Worm (Caenorhabditis elegans) whole organism, midembryonic: Measurements from ENCODE around the gene Y48A6B.14.

Experiments used
- flt-1 ChIP-seq: fragments of 200-800 bp; sonication (Bioruptor generic); IDR thresholded peaks from 2 replicates; pipeline ENCODE4 v1.3.6; 2022; ENCODE audit warnings: missing genetic modification characterization, missing compliant biosample characterization
- ref-1 ChIP-seq: fragments of 200-800 bp; sonication (Bioruptor generic); conservative IDR thresholded peaks from 2 replicates; pipeline ENCODE4 v1.3.6; 2022; ENCODE audit warnings: missing genetic modification reagents, missing genetic modification characterization, missing compliant biosample characterization
- tab-1 ChIP-seq: fragments of 200-800 bp; sonication (Bioruptor generic); IDR thresholded peaks from 2 replicates; pipeline ENCODE4 v1.3.6; 2022; ENCODE audit warnings: missing genetic modification characterization, missing compliant biosample characterization
- ztf-23 ChIP-seq: fragments of 200-800 bp; sonication (Bioruptor generic); IDR thresholded peaks from 2 replicates; pipeline ENCODE4 v1.3.6; 2022; ENCODE audit warnings: missing genetic modification reagents, missing genetic modification characterization, missing compliant biosample characterization

ce11 chrIII:10987561-10988184 is 43.7 kb upstream of the Y48A6B.14 start, which contains the start of gene col-94:
- TF ChIP-seq ref-1 (no peak), ztf-23 (no peak), tab-1 (GFP tag; lab: Robert Waterston, UW) (no peak), flt-1 (no peak)
